Fruit fly (Drosophila melanogaster) whole organism, embryonic: ENCODE data around the gene CG5181.

ENCODE experiments used
- CG10321 ChIP-seq: fragments of 200-800 bp; sonication (Bioruptor generic); IDR thresholded peaks from 2 replicates; pipeline ENCODE4 v1.3.6; 2022; ENCODE audit warnings: missing biosample characterization, missing genetic modification characterization
- CG10431 ChIP-seq: fragments of 200-800 bp; sonication (Bioruptor generic); optimal IDR thresholded peaks from 3 replicates; lab custom pipeline; 2018; ENCODE audit warnings: missing biosample characterization, mild to moderate bottlenecking, missing genetic modification characterization
- CG10462 ChIP-seq: fragments of 200-800 bp; sonication (Bioruptor generic); optimal IDR thresholded peaks from 2 replicates; lab custom pipeline; 2016; ENCODE audit warnings: missing biosample characterization, missing genetic modification characterization
- CG10979 ChIP-seq: fragments of 200-800 bp; sonication (Bioruptor generic); optimal IDR thresholded peaks from 2 replicates; lab custom pipeline; 2018; ENCODE audit warnings: missing biosample characterization, mild to moderate bottlenecking, missing genetic modification characterization, moderate library complexity
- CG12219 ChIP-seq: fragments of 200-800 bp; sonication (Bioruptor generic); optimal IDR thresholded peaks from 3 replicates; lab custom pipeline; 2018; ENCODE audit warnings: missing biosample characterization, mild to moderate bottlenecking, missing genetic modification characterization
- CG17328 ChIP-seq: fragments of 200-800 bp; sonication (Bioruptor generic); IDR thresholded peaks from 2 replicates; pipeline ENCODE4 v1.3.6; 2022; ENCODE audit warnings: missing biosample characterization, missing genetic modification characterization
- CG32532 ChIP-seq: fragments of 200-800 bp; sonication (Bioruptor generic); IDR thresholded peaks from 2 replicates; pipeline ENCODE4 v1.3.6; 2022; ENCODE audit warnings: missing biosample characterization, missing genetic modification characterization
- CG33213 ChIP-seq: fragments of 200-800 bp; sonication (Bioruptor generic); optimal IDR thresholded peaks from 3 replicates; lab custom pipeline; 2016; ENCODE audit warnings: missing biosample characterization, missing genetic modification characterization
- CG33557 ChIP-seq: fragments of 200-800 bp; sonication (Bioruptor generic); optimal IDR thresholded peaks from 2 replicates; lab custom pipeline; 2019; ENCODE audit warnings: missing biosample characterization, mild to moderate bottlenecking, missing genetic modification characterization, moderate library complexity
- CG3847 ChIP-seq: fragments of 200-800 bp; sonication (Bioruptor generic); IDR thresholded peaks from 2 replicates; pipeline ENCODE4 v1.3.6; 2022; ENCODE audit warnings: missing biosample characterization, missing genetic modification characterization
- CG7786 ChIP-seq: fragments of 200-800 bp; sonication (Bioruptor generic); optimal IDR thresholded peaks from 2 replicates; lab custom pipeline; 2016; ENCODE audit warnings: missing biosample characterization, missing genetic modification characterization
- CG7839 ChIP-seq: fragments of 200-800 bp; sonication (Bioruptor generic); optimal IDR thresholded peaks from 3 replicates; lab custom pipeline; 2018; ENCODE audit warnings: missing biosample characterization, mild to moderate bottlenecking, missing genetic modification characterization, moderate library complexity
- CG9437 ChIP-seq: fragments of 200-800 bp; sonication (Bioruptor generic); optimal IDR thresholded peaks from 2 replicates; lab custom pipeline; 2018; ENCODE audit warnings: missing biosample characterization, mild to moderate bottlenecking, missing genetic modification characterization
- CG9797 ChIP-seq: fragments of 200-800 bp; sonication (Bioruptor generic); optimal IDR thresholded peaks from 3 replicates; lab custom pipeline; 2018; ENCODE audit warnings: missing biosample characterization, mild to moderate bottlenecking, missing genetic modification characterization
- D ChIP-seq, 2 experiments: fragments of 200-800 bp in 1 of 2; fragments of >200 bp in 1 of 2; sonication (Bioruptor generic) in 1 of 2; optimal IDR thresholded peaks; 2 replicates in 1 of 2; 3 replicates in 1 of 2; lab custom pipeline; 2017; ENCODE audit warnings: mild to moderate bottlenecking in 1 of 2, missing biosample characterization in 1 of 2, missing genetic modification characterization in 1 of 2, missing genetic modification reagents in 1 of 2
- D19B ChIP-seq: fragments of 200-800 bp; sonication (Bioruptor generic); optimal IDR thresholded peaks from 2 replicates; lab custom pipeline; 2017; ENCODE audit warnings: missing biosample characterization, mild to moderate bottlenecking, missing genetic modification characterization
- Dek ChIP-seq: fragments of 200-800 bp; sonication (Bioruptor generic); optimal IDR thresholded peaks from 3 replicates; lab custom pipeline; 2019; ENCODE audit warnings: missing biosample characterization, mild to moderate bottlenecking, missing genetic modification characterization, moderate library complexity
- Dip2 ChIP-seq: fragments of 200-800 bp; sonication (Bioruptor generic); IDR thresholded peaks from 2 replicates; pipeline ENCODE4 v1.3.6; 2022; ENCODE audit warnings: missing biosample characterization, missing genetic modification characterization
- Doc3 ChIP-seq: fragments of 200-800 bp; sonication (Bioruptor generic); IDR thresholded peaks from 3 replicates; pipeline ENCODE4 v1.3.6; 2022; ENCODE audit warnings: missing biosample characterization, missing genetic modification characterization; ENCODE audit not compliant: partially characterized antibody
- Dp ChIP-seq: fragments of 200-800 bp; sonication (Bioruptor generic); optimal IDR thresholded peaks from 2 replicates; lab custom pipeline; 2018; ENCODE audit warnings: missing biosample characterization, mild to moderate bottlenecking, missing genetic modification characterization, moderate library complexity
- GATAe ChIP-seq: fragments of 200-800 bp; sonication (Bioruptor generic); conservative IDR thresholded peaks from 2 replicates; pipeline ENCODE4 v1.3.6; 2022; ENCODE audit warnings: missing biosample characterization, missing genetic modification characterization
- Hmr ChIP-seq: fragments of 200-800 bp; sonication (Bioruptor generic); optimal IDR thresholded peaks from 3 replicates; lab custom pipeline; 2017; ENCODE audit warnings: mild to moderate bottlenecking, missing biosample characterization, missing genetic modification reagents, missing genetic modification characterization
- Hmx ChIP-seq: fragments of 200-800 bp; sonication (Bioruptor generic); optimal IDR thresholded peaks from 2 replicates; lab custom pipeline; 2016; ENCODE audit warnings: missing biosample characterization, missing genetic modification characterization
- NFAT ChIP-seq: fragments of 200-800 bp; sonication (Bioruptor generic); IDR thresholded peaks from 2 replicates; pipeline ENCODE4 v1.3.6; 2022; ENCODE audit warnings: missing biosample characterization, missing genetic modification characterization
- NK7.1 ChIP-seq: fragments of 200-800 bp; sonication (Bioruptor generic); optimal IDR thresholded peaks from 3 replicates; lab custom pipeline; 2016; ENCODE audit warnings: missing biosample characterization, missing genetic modification characterization
- Nf-YB ChIP-seq: fragments of 200-800 bp; sonication (Bioruptor generic); optimal IDR thresholded peaks from 3 replicates; lab custom pipeline; 2019; ENCODE audit warnings: missing biosample characterization, mild to moderate bottlenecking, missing genetic modification characterization, moderate library complexity
- Rx ChIP-seq: fragments of 200-800 bp; sonication (Bioruptor generic); IDR thresholded peaks from 2 replicates; pipeline ENCODE4 v1.3.6; 2022; ENCODE audit warnings: missing biosample characterization, missing genetic modification characterization
- Sin3A ChIP-seq: fragments of >200 bp; optimal IDR thresholded peaks from 2 replicates; lab custom pipeline; 2018
- Sry-β ChIP-seq: fragments of 200-800 bp; sonication (Bioruptor generic); optimal IDR thresholded peaks from 2 replicates; lab custom pipeline; 2018; ENCODE audit warnings: missing biosample characterization, mild to moderate bottlenecking, missing genetic modification characterization, moderate library complexity
- Stat92E ChIP-seq, 3 experiments: fragments of >200 bp in 2 of 3; fragments of 200-800 bp in 1 of 3; sonication (Bioruptor generic) in 1 of 3; optimal IDR thresholded peaks; 2 replicates each; lab custom pipeline; 2017 to 2019; ENCODE audit warnings: missing biosample characterization in 3 of 3, missing genetic modification characterization in 3 of 3, mild to moderate bottlenecking in 1 of 3, moderate library complexity in 1 of 3
- Taf1 ChIP-seq: fragments of 200-800 bp; sonication (Bioruptor generic); IDR thresholded peaks from 2 replicates; pipeline ENCODE4 v1.3.6; 2022; ENCODE audit warnings: missing biosample characterization, missing genetic modification characterization
- abd-A ChIP-seq: fragments of 200-800 bp; sonication (Bioruptor generic); optimal IDR thresholded peaks from 3 replicates; lab custom pipeline; 2019; ENCODE audit warnings: missing biosample characterization, mild to moderate bottlenecking, missing genetic modification characterization, moderate library complexity
- chinmo ChIP-seq: fragments of 200-800 bp; sonication (Bioruptor generic); IDR thresholded peaks from 4 replicates; pipeline ENCODE4 v1.3.6; 2022; ENCODE audit warnings: missing biosample characterization, missing genetic modification characterization; ENCODE audit not compliant: partially characterized antibody
- ci ChIP-seq: fragments of 200-800 bp; sonication (Bioruptor generic); IDR thresholded peaks from 3 replicates; pipeline ENCODE4 v1.3.6; 2022; ENCODE audit warnings: missing biosample characterization, missing genetic modification characterization
- corto ChIP-seq: fragments of 200-800 bp; sonication (Bioruptor generic); optimal IDR thresholded peaks from 2 replicates; lab custom pipeline; 2016; ENCODE audit warnings: missing biosample characterization, mild to moderate bottlenecking, missing genetic modification characterization, moderate library complexity
- danr ChIP-seq: fragments of 200-800 bp; sonication (Bioruptor generic); IDR thresholded peaks from 2 replicates; pipeline ENCODE4 v1.3.6; 2022; ENCODE audit warnings: missing biosample characterization, missing genetic modification characterization
- dm ChIP-seq: fragments of 200-800 bp; sonication (Bioruptor generic); optimal IDR thresholded peaks from 3 replicates; lab custom pipeline; 2016; ENCODE audit warnings: missing biosample characterization, missing genetic modification characterization
- eve ChIP-seq, 2 experiments: fragments of >200 bp; optimal IDR thresholded peaks; 2 replicates each; lab custom pipeline; 2017; ENCODE audit warnings: missing biosample characterization in 2 of 2, missing genetic modification characterization in 2 of 2
- fd96Cb ChIP-seq: fragments of 200-800 bp; sonication (Bioruptor generic); optimal IDR thresholded peaks from 2 replicates; lab custom pipeline; 2018; ENCODE audit warnings: missing biosample characterization, mild to moderate bottlenecking, missing genetic modification characterization, moderate library complexity
- fru ChIP-seq: fragments of >200 bp; optimal IDR thresholded peaks from 2 replicates; lab custom pipeline; 2017
- gce ChIP-seq: fragments of 200-800 bp; sonication (Bioruptor generic); IDR thresholded peaks from 3 replicates; pipeline ENCODE4 v1.3.6; 2022; ENCODE audit warnings: missing biosample characterization, missing genetic modification characterization
- gem ChIP-seq: fragments of 200-800 bp; sonication (Bioruptor generic); optimal IDR thresholded peaks from 2 replicates; lab custom pipeline; 2019; ENCODE audit warnings: missing biosample characterization, mild to moderate bottlenecking, missing genetic modification characterization, moderate library complexity
- insv ChIP-seq, 2 experiments: fragments of 200-800 bp; sonication (Bioruptor generic); optimal IDR thresholded peaks; 3 replicates each; lab custom pipeline; 2016 to 2018; ENCODE audit warnings: missing biosample characterization in 2 of 2, missing genetic modification characterization in 2 of 2
- inv ChIP-seq: fragments of 200-800 bp; sonication (Bioruptor generic); IDR thresholded peaks from 2 replicates; pipeline ENCODE4 v1.3.6; 2022; ENCODE audit warnings: missing biosample characterization, missing genetic modification characterization; ENCODE audit not compliant: partially characterized antibody
- lmd ChIP-seq: fragments of 200-800 bp; sonication (Bioruptor generic); IDR thresholded peaks from 2 replicates; pipeline ENCODE4 v1.3.6; 2022; ENCODE audit warnings: missing biosample characterization, missing genetic modification characterization
- nmo ChIP-seq: fragments of 200-800 bp; sonication (Bioruptor generic); optimal IDR thresholded peaks from 2 replicates; lab custom pipeline; 2018; ENCODE audit warnings: missing biosample characterization, mild to moderate bottlenecking, missing genetic modification characterization, moderate library complexity
- schlank ChIP-seq: fragments of 200-800 bp; sonication (Bioruptor generic); optimal IDR thresholded peaks from 2 replicates; lab custom pipeline; 2018; ENCODE audit warnings: missing biosample characterization, mild to moderate bottlenecking, missing genetic modification characterization
- ssp ChIP-seq: fragments of 200-800 bp; sonication (Bioruptor generic); IDR thresholded peaks from 2 replicates; pipeline ENCODE4 v1.3.6; 2022; ENCODE audit warnings: missing biosample characterization, missing genetic modification characterization
- vfl ChIP-seq: fragments of 200-800 bp; sonication (Bioruptor generic); optimal IDR thresholded peaks from 2 replicates; lab custom pipeline; 2016; ENCODE audit warnings: missing biosample characterization, missing genetic modification characterization
- wor ChIP-seq: fragments of 200-800 bp; sonication (Bioruptor generic); IDR thresholded peaks from 2 replicates; pipeline ENCODE4 v1.3.6; 2022; ENCODE audit warnings: missing biosample characterization, missing genetic modification characterization

CG5181 gene

dm6 chr2L:7423333-7423895, 13.8 kb upstream of the CG5181 start (continued):
- TF ChIP-seq nmo (peak; percentile 17), Hmx (GFP tag; lab: Kevin White, UChicago) (no peak), CG9437 (GFP tag; lab: Kevin White, UChicago) (no peak), Sin3A (no peak), lmd (GFP tag; lab: Robert Waterston, UW) (peak; percentile 38; the same call in 1 of the 2 replicates), eve (GFP tag; optimal IDR thresholded peaks at IDR 0.05; lab: Kevin White, UChicago) (no peak), NFAT (peak; percentile 69), CG9797 (peak; percentile 14), vfl (GFP tag; lab: Kevin White, UChicago) (peak; percentile 25), Sry-β (GFP tag; lab: Kevin White, UChicago) (peak; percentile 10), ci (GFP tag; lab: Robert Waterston, UW) (peak; percentile 73; the same call in 2 of the 3 replicates), NK7.1 (GFP tag; lab: Kevin White, UChicago) (peak; percentile 23), ssp (GFP tag; lab: Robert Waterston, UW) (no peak; the same call in 1 of the 2 replicates), CG7839 (no peak), fd96Cb (tag; lab: Kevin White, UChicago) (peak; percentile 28), CG33557 (GFP tag; lab: Kevin White, UChicago) (no peak), corto (peak; percentile 69), D (optimal IDR thresholded peaks at IDR 0.05; lab: Kevin White, UChicago) (no peak), D (GFP tag; optimal IDR thresholded peaks at IDR 0.05; lab: Kevin White, UChicago) (no peak), schlank (tag; lab: Kevin White, UChicago) (no peak), Stat92E (GFP tag; optimal IDR thresholded peaks at IDR 0.05; lab: Kevin White, UChicago) (no peak), CG17328 (GFP tag; lab: Robert Waterston, UW) (no peak; the same call in 1 of the 2 replicates), D19B (GFP tag; lab: Kevin White, UChicago) (no peak), CG10462 (GFP tag; lab: Kevin White, UChicago) (no peak), gce (GFP tag; lab: Robert Waterston, UW) (no peak), Hmr (GFP tag; lab: Kevin White, UChicago) (peak; percentile 63), Doc3 (GFP tag; lab: Robert Waterston, UW) (no peak), Rx (no peak), fru (lab: Kevin White, UChicago) (no peak), CG10431 (GFP tag; lab: Kevin White, UChicago) (no peak), Nf-YB (GFP tag; lab: Kevin White, UChicago) (no peak), Dp (GFP tag; lab: Kevin White, UChicago) (no peak), Dek (tag; lab: Kevin White, UChicago) (peak; percentile 2), CG32532 (GFP tag; lab: Robert Waterston, UW) (peak; percentile 82), insv (GFP tag; optimal IDR thresholded peaks at IDR 0.05; lab: Kevin White, UChicago) (no peak), chinmo (no peak), abd-A (tag; lab: Kevin White, UChicago) (no peak), GATAe (GFP tag; lab: Robert Waterston, UW) (no peak), gem (tag; lab: Kevin White, UChicago) (peak; percentile 32), wor (GFP tag; lab: Robert Waterston, UW) (no peak), danr (GFP tag; lab: Robert Waterston, UW) (0 out of 2 replicates have a peak, but pooled peaks have one; percentile 34), inv (no peak), CG12219 (GFP tag; lab: Kevin White, UChicago) (peak; percentile 4), CG10321 (peak; percentile 20; the same call in 1 of the 2 replicates), dm (peak; percentile 38), CG33213 (GFP tag; lab: Kevin White, UChicago) (peak; percentile 21), Dip2 (no peak), CG7786 (GFP tag; lab: Kevin White, UChicago) (peak; percentile 59), Taf1 (GFP tag; lab: Robert Waterston, UW) (peak; percentile 45; the same call in 1 of the 2 replicates), CG10979 (tag; lab: Kevin White, UChicago) (no peak), CG3847 (GFP tag; lab: Robert Waterston, UW) (0 out of 2 replicates have a peak, but pooled peaks have one; percentile 8)
